Worm (Caenorhabditis elegans): ENCODE data around the gene Y62H9A.13.
A peak's percentile ranks its signal among the peaks of the same experiment; 100 is the strongest.

The Y62H9A.13 gene

DNA sequence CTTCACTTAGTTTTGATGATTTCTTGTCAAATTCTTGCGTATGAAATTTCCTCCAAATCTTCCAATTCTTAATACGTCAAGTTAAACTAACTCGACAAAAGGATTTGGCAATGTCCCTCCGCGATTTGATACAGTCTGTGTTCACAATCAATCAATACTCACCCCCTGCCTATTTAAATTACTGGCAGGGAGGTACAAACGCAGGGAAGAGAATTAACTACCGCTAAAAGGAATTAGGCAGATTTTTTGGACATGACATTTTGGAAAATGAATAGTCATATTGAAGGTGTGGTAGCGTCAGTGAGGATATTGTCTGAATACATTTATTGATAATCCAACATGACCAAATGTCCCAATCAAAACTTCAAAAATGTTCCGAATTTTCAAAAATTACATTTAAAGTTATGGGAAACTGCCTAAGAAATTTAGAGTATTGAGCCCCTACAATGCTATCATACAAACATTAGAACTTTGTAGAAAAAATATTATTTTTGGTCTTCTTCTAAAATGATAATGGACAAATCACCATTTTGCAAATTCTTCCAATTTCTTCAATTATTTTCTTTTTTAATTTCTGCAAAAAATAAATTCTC, 20.6 kb downstream of the Y62H9A.13 start (continued):
- TF ChIP-seq nhr-90 (tag; optimal IDR thresholded peaks at IDR 0.05) (peak; percentile 81), ztf-28 (GFP tag; IDR thresholded peaks at IDR 0.05) (no peak), atf-7 (tag; optimal IDR thresholded peaks at IDR 0.05) (peak; percentile 98), mcd-1 (GFP tag; IDR thresholded peaks at IDR 0.05) (peak; percentile 87), sea-2 (GFP tag; IDR thresholded peaks at IDR 0.05) (0 out of 2 replicates have a peak, but pooled peaks have one; percentile 49), lag-1 (GFP tag; IDR thresholded peaks at IDR 0.05) (peak; percentile 95), C06A6.2 (GFP tag; conservative IDR thresholded peaks at IDR 0.05) (peak; percentile 92), ama-1 (optimal IDR thresholded peaks at IDR 0.05) (no peak), ama-1 (GFP tag; optimal IDR thresholded peaks at IDR 0.05) (peak; percentile 66 to 90), egl-18 (GFP tag; IDR thresholded peaks at IDR 0.05) (peak; percentile 95), F23B12.7 (tag; optimal IDR thresholded peaks at IDR 0.05; ENCODE audit: insufficient read depth) (peak; percentile 90), F55B11.4 (tag; optimal IDR thresholded peaks at IDR 0.05; ENCODE audit: borderline replicate concordance, insufficient read depth) (no peak), B0336.3 (GFP tag; IDR thresholded peaks at IDR 0.05) (peak; percentile 99), let-526 (GFP tag; IDR thresholded peaks at IDR 0.05) (peak; percentile 78; the same call in 1 of the 2 replicates), egrh-3 (GFP tag; IDR thresholded peaks at IDR 0.05) (no peak), attf-3 (GFP tag; conservative IDR thresholded peaks at IDR 0.05) (no peak), lsy-27 (tag; optimal IDR thresholded peaks at IDR 0.05; ENCODE audit: borderline replicate concordance, insufficient read depth) (no peak), fkh-3 (tag; optimal IDR thresholded peaks at IDR 0.05) (peak; percentile 50), him-1 (tag; optimal IDR thresholded peaks at IDR 0.05) (no peak), bed-2 (GFP tag; IDR thresholded peaks at IDR 0.05) (no peak), nfyb-1 (GFP tag; IDR thresholded peaks at IDR 0.05) (peak; percentile 98), nhr-120 (GFP tag; IDR thresholded peaks at IDR 0.05) (peak; percentile 92), unc-130 (GFP tag; optimal IDR thresholded peaks at IDR 0.05) (peak; percentile 22), nfya-1 (tag; optimal IDR thresholded peaks at IDR 0.05; ENCODE audit: borderline replicate concordance, insufficient read depth) (no peak), ceh-91 (GFP tag; IDR thresholded peaks at IDR 0.05) (peak; percentile 18; the same call in 1 of the 2 replicates), ceh-58 (GFP tag; IDR thresholded peaks at IDR 0.05) (no peak), dox-1 (GFP tag; IDR thresholded peaks at IDR 0.05) (peak; percentile 98), sptf-2 (GFP tag; optimal IDR thresholded peaks at IDR 0.05) (peak; percentile 55), hrde-1 (tag; optimal IDR thresholded peaks at IDR 0.05; ENCODE audit: borderline replicate concordance) (no peak), nhr-27 (tag; optimal IDR thresholded peaks at IDR 0.05) (peak; percentile 87), ztf-25 (GFP tag; IDR thresholded peaks at IDR 0.05) (no peak), pbrm-1 (GFP tag; IDR thresholded peaks at IDR 0.05) (peak; percentile 93), nfya-2 (GFP tag; IDR thresholded peaks at IDR 0.05) (no peak), K11D2.4 (GFP tag; IDR thresholded peaks at IDR 0.05) (peak; percentile 98), ztf-6 (GFP tag; IDR thresholded peaks at IDR 0.05) (peak; percentile 94), nhr-179 (tag; optimal IDR thresholded peaks at IDR 0.05) (peak; percentile 85), let-607 (tag; optimal IDR thresholded peaks at IDR 0.05) (peak; percentile 55 to 93), chd-7 (tag; optimal IDR thresholded peaks at IDR 0.05) (peak; percentile 97), lir-1 (GFP tag; conservative IDR thresholded peaks at IDR 0.05) (peak; percentile 94), D2030.7 (GFP tag; IDR thresholded peaks at IDR 0.05) (no peak), gei-17 (GFP tag; optimal IDR thresholded peaks at IDR 0.05) (peak; percentile 98), cebp-1 (GFP tag; IDR thresholded peaks at IDR 0.05) (peak; percentile 67; the same call in 1 of the 2 replicates), cebp-1 (tag; optimal IDR thresholded peaks at IDR 0.05) (peak; percentile 97), B0261.1 (tag; optimal IDR thresholded peaks at IDR 0.05) (peak; percentile 65), cebp-2 (GFP tag; IDR thresholded peaks at IDR 0.05) (peak; percentile 95; the same call in 1 of the 2 replicates), hsf-1 (GFP tag; IDR thresholded peaks at IDR 0.05) (no peak; the same call in 1 of the 2 replicates), xnd-1 (tag; optimal IDR thresholded peaks at IDR 0.05) (no peak), lin-54 (GFP tag; optimal IDR thresholded peaks at IDR 0.05) (peak; percentile 92)

All from whole organism, young adult.